Worm (Caenorhabditis elegans) whole organism, late embryonic: Measurements from ENCODE around the gene vps-33.2.

ENCODE experiments used
- ceh-14 ChIP-seq: sonication (generic microtip); optimal IDR thresholded peaks from 2 replicates; lab custom pipeline; 2016; ENCODE audit warnings: missing genotype, missing genetic modification characterization, missing compliant biosample characterization
- ceh-30 ChIP-seq: fragments of 150-350 bp; optimal IDR thresholded peaks from 2 replicates; lab custom pipeline; 2014; ENCODE audit warnings: missing biosample characterization, missing genetic modification characterization
- ceh-6 ChIP-seq: fragments of 200-800 bp; sonication (Bioruptor generic); optimal IDR thresholded peaks from 2 replicates; lab custom pipeline; 2018; ENCODE audit warnings: mild to moderate bottlenecking, missing genetic modification characterization, missing compliant biosample characterization
- hlh-6 ChIP-seq: sonication (generic microtip); optimal IDR thresholded peaks from 2 replicates; lab custom pipeline; 2016; ENCODE audit warnings: missing genotype, missing genetic modification characterization, missing compliant biosample characterization
- pag-3 ChIP-seq: sonication (generic microtip); optimal IDR thresholded peaks from 2 replicates; lab custom pipeline; 2016; ENCODE audit warnings: missing compliant biosample characterization, missing genetic modification characterization, borderline replicate concordance

ce11 chrII:6642651-6643167 is 41.7 kb downstream of the vps-33.2 start, which contains the start of gene T19D12.6:
- no peak for TF ChIP-seq pag-3
- no peak for TF ChIP-seq ceh-14
- TF ChIP-seq ceh-6 (GFP tag; lab: Kevin White, UChicago) = no peak
- TF ChIP-seq ceh-30 (tag; lab: Kevin White, UChicago) = no peak
- TF ChIP-seq hlh-6 (tag; lab: Kevin White, UChicago) = no peak
